Worm (Caenorhabditis elegans): ENCODE results near the gene cah-5.

ce11 chrX:7040760-7041159 is 20.9 kb downstream of the cah-5 start:
- TF ChIP-seq nhr-28 (tag; optimal IDR thresholded peaks at IDR 0.05) = no peak
- TF ChIP-seq drap-1 (GFP tag; optimal IDR thresholded peaks at IDR 0.05) = no peak
- no peak for TF ChIP-seq lin-13 (tag; optimal IDR thresholded peaks at IDR 0.05)
- no peak for TF ChIP-seq nhr-237 (tag; optimal IDR thresholded peaks at IDR 0.05)
- TF ChIP-seq mep-1 (tag; optimal IDR thresholded peaks at IDR 0.05) = no peak
- TF ChIP-seq elt-3 (tag; optimal IDR thresholded peaks at IDR 0.05) = no peak
- TF ChIP-seq snpc-4 (tag; optimal IDR thresholded peaks at IDR 0.05) = no peak
- TF ChIP-seq ces-1 (GFP tag; optimal IDR thresholded peaks at IDR 0.05) = peak; percentile 100
